Worm (Caenorhabditis elegans): ENCODE data around the gene rbm-39.

DNA sequence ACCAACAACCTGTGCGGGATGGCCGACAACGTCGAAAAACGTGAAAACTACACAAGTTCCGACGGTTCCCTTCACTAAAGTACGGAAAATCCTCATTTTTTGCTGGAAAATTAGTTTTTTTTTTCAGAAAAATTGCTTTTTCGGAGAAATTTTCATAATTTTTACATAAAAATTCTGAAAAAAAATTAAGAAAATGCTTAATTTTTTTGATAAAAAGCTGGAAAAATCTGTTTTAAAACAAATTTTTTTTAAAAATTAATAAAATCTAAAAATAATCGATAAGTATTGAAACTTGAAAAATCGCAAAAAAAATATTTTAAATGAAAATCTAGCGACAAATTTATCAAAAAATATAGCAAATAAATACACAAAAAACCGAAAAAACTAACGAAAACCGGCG lies 6.7 kb upstream of the rbm-39 start, which contains the start of gene immp-2:
- TF ChIP-seq fax-1 (tag; optimal IDR thresholded peaks at IDR 0.05) (no peak), ceh-48 (tag; optimal IDR thresholded peaks at IDR 0.05) (no peak), nhr-11 (tag; optimal IDR thresholded peaks at IDR 0.05) (no peak), pqm-1 (tag; optimal IDR thresholded peaks at IDR 0.05) (no peak), hlh-30 (tag; optimal IDR thresholded peaks at IDR 0.05; ENCODE audit: insufficient read depth) (no peak), ets-4 (tag; optimal IDR thresholded peaks at IDR 0.05) (no peak), pha-4 (tag; optimal IDR thresholded peaks at IDR 0.05) (no peak)
